Fruit fly (Drosophila melanogaster): ENCODE data around the gene CG7443.

CG7443 gene

dm6 chr3R:8324016-8324415, at the start of gene CG7443:
CG7443 (plus strand) TSS chr3R:8324316.
- TF ChIP-seq Sin3A (optimal IDR thresholded peaks at IDR 0.05), result no peak
- TF ChIP-seq Myc (optimal IDR thresholded peaks at IDR 0.05), result no peak
- TF ChIP-seq insv (optimal IDR thresholded peaks at IDR 0.05), result no peak
- no peak for TF ChIP-seq ttk (optimal IDR thresholded peaks at IDR 0.05)
- TF ChIP-seq psq (optimal IDR thresholded peaks at IDR 0.05), result no peak
- TF ChIP-seq h (optimal IDR thresholded peaks at IDR 0.05), result no peak

dm6 chr3R:8275031-8275430, 49.1 kb upstream of the CG7443 start:
- TF ChIP-seq ttk (optimal IDR thresholded peaks at IDR 0.05) (no peak), insv (optimal IDR thresholded peaks at IDR 0.05) (no peak), h (optimal IDR thresholded peaks at IDR 0.05) (no peak), Sin3A (optimal IDR thresholded peaks at IDR 0.05) (no peak), psq (optimal IDR thresholded peaks at IDR 0.05) (no peak), Myc (optimal IDR thresholded peaks at IDR 0.05) (no peak)

dm6 chr3R:8277494-8278293, 46.4 kb upstream of the CG7443 start, which contains the start of gene ato:
ato (plus strand) TSS chr3R:8278052.
- TF ChIP-seq h (optimal IDR thresholded peaks at IDR 0.05) (no peak), Myc (optimal IDR thresholded peaks at IDR 0.05) (no peak), insv (optimal IDR thresholded peaks at IDR 0.05) (no peak), psq (optimal IDR thresholded peaks at IDR 0.05) (no peak), ttk (optimal IDR thresholded peaks at IDR 0.05) (no peak), Sin3A (optimal IDR thresholded peaks at IDR 0.05) (no peak)

dm6 chr3R:8279970-8280369, 44.1 kb upstream of the CG7443 start:
- TF ChIP-seq Myc (optimal IDR thresholded peaks at IDR 0.05), result no peak
- TF ChIP-seq Sin3A (optimal IDR thresholded peaks at IDR 0.05), result no peak
- TF ChIP-seq psq (optimal IDR thresholded peaks at IDR 0.05), result no peak
- TF ChIP-seq ttk (optimal IDR thresholded peaks at IDR 0.05), result no peak
- TF ChIP-seq insv (optimal IDR thresholded peaks at IDR 0.05), result no peak
- TF ChIP-seq h (optimal IDR thresholded peaks at IDR 0.05), result no peak

dm6 chr3R:8282727-8283126, 41.4 kb upstream of the CG7443 start:
- no peak for TF ChIP-seq psq (optimal IDR thresholded peaks at IDR 0.05)
- TF ChIP-seq ttk (optimal IDR thresholded peaks at IDR 0.05), result no peak
- TF ChIP-seq h (optimal IDR thresholded peaks at IDR 0.05), result no peak
- TF ChIP-seq Myc (optimal IDR thresholded peaks at IDR 0.05), result no peak
- TF ChIP-seq Sin3A (optimal IDR thresholded peaks at IDR 0.05), result no peak
- no peak for TF ChIP-seq insv (optimal IDR thresholded peaks at IDR 0.05)

- TF ChIP-seq insv (optimal IDR thresholded peaks at IDR 0.05) (no peak), Sin3A (optimal IDR thresholded peaks at IDR 0.05) (no peak), Myc (optimal IDR thresholded peaks at IDR 0.05) (no peak), psq (optimal IDR thresholded peaks at IDR 0.05) (no peak), ttk (optimal IDR thresholded peaks at IDR 0.05) (no peak), h (optimal IDR thresholded peaks at IDR 0.05) (no peak)
Observed at dm6 chr3R:8284234-8284633, 39.9 kb upstream of the CG7443 start.

- no peak for TF ChIP-seq Sin3A (optimal IDR thresholded peaks at IDR 0.05)
- no peak for TF ChIP-seq psq (optimal IDR thresholded peaks at IDR 0.05)
- TF ChIP-seq h (optimal IDR thresholded peaks at IDR 0.05), result no peak
- TF ChIP-seq Myc (optimal IDR thresholded peaks at IDR 0.05), result no peak
- TF ChIP-seq ttk (optimal IDR thresholded peaks at IDR 0.05), result no peak
- TF ChIP-seq insv (optimal IDR thresholded peaks at IDR 0.05), result no peak
Observed at dm6 chr3R:8285727-8286344, 38.3 kb upstream of the CG7443 start.

dm6 chr3R:8287697-8288096, 36.4 kb upstream of the CG7443 start, which contains the start of gene Nazo:
Nazo (plus strand) TSS chr3R:8287876.
- TF ChIP-seq Myc (optimal IDR thresholded peaks at IDR 0.05) (no peak), insv (optimal IDR thresholded peaks at IDR 0.05) (no peak), ttk (optimal IDR thresholded peaks at IDR 0.05) (no peak), h (optimal IDR thresholded peaks at IDR 0.05) (no peak), Sin3A (optimal IDR thresholded peaks at IDR 0.05) (no peak), psq (optimal IDR thresholded peaks at IDR 0.05) (no peak)

- TF ChIP-seq Myc (optimal IDR thresholded peaks at IDR 0.05) (no peak), ttk (optimal IDR thresholded peaks at IDR 0.05) (no peak), h (optimal IDR thresholded peaks at IDR 0.05) (no peak), Sin3A (optimal IDR thresholded peaks at IDR 0.05) (no peak), psq (optimal IDR thresholded peaks at IDR 0.05) (no peak), insv (optimal IDR thresholded peaks at IDR 0.05) (no peak)
Observed at dm6 chr3R:8288790-8289189, 35.3 kb upstream of the CG7443 start.

- no peak for TF ChIP-seq psq (optimal IDR thresholded peaks at IDR 0.05)
- no peak for TF ChIP-seq Myc (optimal IDR thresholded peaks at IDR 0.05)
- no peak for TF ChIP-seq ttk (optimal IDR thresholded peaks at IDR 0.05)
- TF ChIP-seq h (optimal IDR thresholded peaks at IDR 0.05), result no peak
- no peak for TF ChIP-seq Sin3A (optimal IDR thresholded peaks at IDR 0.05)
- TF ChIP-seq insv (optimal IDR thresholded peaks at IDR 0.05), result no peak
Observed at dm6 chr3R:8290478-8290877, 33.6 kb upstream of the CG7443 start, which contains the start of gene CG11672. CG11672 (minus strand) TSS chr3R:8290578.

- TF ChIP-seq Sin3A (optimal IDR thresholded peaks at IDR 0.05), result no peak
Observed at dm6 chr3R:8290940-8291339, 33.2 kb upstream of the CG7443 start, which contains the start of gene CG31464. CG31464 (plus strand) TSS chr3R:8291240.

dm6 chr3R:8292034-8292433, 32.1 kb upstream of the CG7443 start, which contains the start of gene CG31463:
CG31463 (plus strand) TSS chr3R:8292335.
- TF ChIP-seq Myc (optimal IDR thresholded peaks at IDR 0.05), result no peak

Data from Kc167 (cell line).